Fruit fly (Drosophila melanogaster) whole organism, embryonic: ENCODE results near the gene Lgr1.
A peak's percentile ranks its signal among the peaks of the same experiment; 100 is the strongest.

Experiments
- BEAF-32 ChIP-seq: fragments of 200-800 bp; sonication (Bioruptor generic); optimal IDR thresholded peaks from 3 replicates; lab custom pipeline; 2017; ENCODE audit warnings: missing biosample characterization, missing genetic modification characterization, mild to moderate bottlenecking, moderate library complexity, missing genetic modification reagents
- CG10462 ChIP-seq: fragments of 200-800 bp; sonication (Bioruptor generic); optimal IDR thresholded peaks from 2 replicates; lab custom pipeline; 2016; ENCODE audit warnings: missing biosample characterization, missing genetic modification characterization
- CG12391 ChIP-seq: fragments of 200-800 bp; sonication (Bioruptor generic); optimal IDR thresholded peaks from 3 replicates; lab custom pipeline; 2018; ENCODE audit warnings: missing biosample characterization, mild to moderate bottlenecking, missing genetic modification characterization, moderate library complexity
- CG13287 ChIP-seq: fragments of 200-800 bp; sonication (Bioruptor generic); IDR thresholded peaks from 2 replicates; pipeline ENCODE4 v1.3.6; 2022; ENCODE audit warnings: missing biosample characterization, missing genetic modification characterization; ENCODE audit not compliant: partially characterized antibody
- CG14710 ChIP-seq: fragments of 200-800 bp; sonication (Bioruptor generic); optimal IDR thresholded peaks from 3 replicates; lab custom pipeline; 2019; ENCODE audit warnings: missing biosample characterization, mild to moderate bottlenecking, missing genetic modification characterization, moderate library complexity
- CG14860 ChIP-seq: fragments of 200-800 bp; sonication (Bioruptor generic); IDR thresholded peaks from 3 replicates; pipeline ENCODE4 v1.3.6; 2022; ENCODE audit warnings: missing biosample characterization, missing genetic modification characterization; ENCODE audit not compliant: partially characterized antibody
- CG1647 ChIP-seq: fragments of 200-800 bp; sonication (Bioruptor generic); optimal IDR thresholded peaks from 3 replicates; lab custom pipeline; 2016; ENCODE audit warnings: missing biosample characterization, missing genetic modification characterization
- CG17829 ChIP-seq: fragments of 200-800 bp; optimal IDR thresholded peaks from 2 replicates; lab custom pipeline; 2019; ENCODE audit warnings: missing biosample characterization, mild to moderate bottlenecking, missing genetic modification characterization, moderate library complexity
- CG2129 ChIP-seq: fragments of 200-800 bp; sonication (Bioruptor generic); IDR thresholded peaks from 2 replicates; pipeline ENCODE4 v1.3.6; 2022; ENCODE audit warnings: missing biosample characterization, missing genetic modification characterization; ENCODE audit not compliant: partially characterized antibody
- CG2712 ChIP-seq: fragments of 200-800 bp; optimal IDR thresholded peaks from 3 replicates; lab custom pipeline; 2019; ENCODE audit warnings: missing biosample characterization, mild to moderate bottlenecking, missing genetic modification characterization, moderate library complexity
- CG30020 ChIP-seq: fragments of 200-800 bp; optimal IDR thresholded peaks from 2 replicates; lab custom pipeline; 2019; ENCODE audit warnings: missing biosample characterization, mild to moderate bottlenecking, missing genetic modification characterization, moderate library complexity
- CG34224 ChIP-seq: fragments of 200-800 bp; sonication (Bioruptor generic); IDR thresholded peaks from 3 replicates; pipeline ENCODE4 v1.3.6; 2022; ENCODE audit warnings: missing biosample characterization, missing genetic modification characterization; ENCODE audit not compliant: partially characterized antibody
- CG42726 ChIP-seq: fragments of 200-800 bp; sonication (Bioruptor generic); IDR thresholded peaks from 2 replicates; pipeline ENCODE4 v1.3.6; 2022; ENCODE audit warnings: missing biosample characterization, missing genetic modification characterization; ENCODE audit not compliant: partially characterized antibody
- CG6791 ChIP-seq: fragments of 200-800 bp; sonication (Bioruptor generic); IDR thresholded peaks from 3 replicates; pipeline ENCODE4 v1.3.6; 2022; ENCODE audit warnings: missing biosample characterization, missing genetic modification characterization; ENCODE audit not compliant: partially characterized antibody
- CG8281 ChIP-seq: fragments of 200-800 bp; sonication (Bioruptor generic); optimal IDR thresholded peaks from 2 replicates; lab custom pipeline; 2018; ENCODE audit warnings: missing biosample characterization, mild to moderate bottlenecking, missing genetic modification characterization, moderate library complexity
- CG8290 ChIP-seq, 3 experiments: fragments of 200-800 bp; sonication (Bioruptor generic); optimal IDR thresholded peaks; 2 replicates each; lab custom pipeline; 2016 to 2019; ENCODE audit warnings: missing biosample characterization in 3 of 3, missing genetic modification characterization in 3 of 3, mild to moderate bottlenecking in 2 of 3, moderate library complexity in 1 of 3
- CG9437 ChIP-seq: fragments of 200-800 bp; sonication (Bioruptor generic); optimal IDR thresholded peaks from 2 replicates; lab custom pipeline; 2018; ENCODE audit warnings: missing biosample characterization, mild to moderate bottlenecking, missing genetic modification characterization
- CTCF ChIP-seq: fragments of 200-800 bp; sonication (Bioruptor generic); optimal IDR thresholded peaks from 2 replicates; lab custom pipeline; 2017; ENCODE audit warnings: missing biosample characterization, mild to moderate bottlenecking, missing genetic modification characterization, moderate library complexity
- Chrac-16 ChIP-seq: fragments of 200-800 bp; sonication (Bioruptor generic); optimal IDR thresholded peaks from 3 replicates; lab custom pipeline; 2016; ENCODE audit warnings: missing biosample characterization, missing genetic modification characterization
- CrebB ChIP-seq: fragments of 200-800 bp; sonication (Bioruptor generic); optimal IDR thresholded peaks from 3 replicates; lab custom pipeline; 2018; ENCODE audit warnings: missing biosample characterization, mild to moderate bottlenecking, missing genetic modification characterization
- Doc3 ChIP-seq: fragments of 200-800 bp; sonication (Bioruptor generic); IDR thresholded peaks from 3 replicates; pipeline ENCODE4 v1.3.6; 2022; ENCODE audit warnings: missing biosample characterization, missing genetic modification characterization; ENCODE audit not compliant: partially characterized antibody
- Dp ChIP-seq: fragments of 200-800 bp; sonication (Bioruptor generic); optimal IDR thresholded peaks from 2 replicates; lab custom pipeline; 2018; ENCODE audit warnings: missing biosample characterization, mild to moderate bottlenecking, missing genetic modification characterization, moderate library complexity
- ERR ChIP-seq: fragments of 200-800 bp; sonication (Bioruptor generic); optimal IDR thresholded peaks from 2 replicates; lab custom pipeline; 2016; ENCODE audit warnings: missing biosample characterization, missing genetic modification characterization
- HmgZ ChIP-seq: fragments of 200-800 bp; sonication (Bioruptor generic); optimal IDR thresholded peaks from 2 replicates; lab custom pipeline; 2018; ENCODE audit warnings: missing biosample characterization, mild to moderate bottlenecking, missing genetic modification characterization
- Opbp ChIP-seq: fragments of 200-800 bp; sonication (Bioruptor generic); IDR thresholded peaks from 3 replicates; pipeline ENCODE4 v1.3.6; 2022; ENCODE audit warnings: missing biosample characterization, missing genetic modification characterization; ENCODE audit not compliant: partially characterized antibody
- PHDP ChIP-seq: fragments of 200-800 bp; sonication (Bioruptor generic); optimal IDR thresholded peaks from 3 replicates; lab custom pipeline; 2018; ENCODE audit warnings: missing biosample characterization, mild to moderate bottlenecking, missing genetic modification characterization, moderate library complexity
- Ptx1 ChIP-seq: fragments of 200-800 bp; sonication (Bioruptor generic); IDR thresholded peaks from 2 replicates; pipeline ENCODE4 v1.3.6; 2022; ENCODE audit warnings: missing biosample characterization, missing genetic modification characterization
- Scr ChIP-seq: fragments of 200-800 bp; sonication (Bioruptor generic); IDR thresholded peaks from 2 replicates; pipeline ENCODE4 v1.3.6; 2022; ENCODE audit warnings: missing biosample characterization, missing genetic modification characterization; ENCODE audit not compliant: partially characterized antibody
- Sin3A ChIP-seq: fragments of >200 bp; optimal IDR thresholded peaks from 2 replicates; lab custom pipeline; 2018
- Sry-δ ChIP-seq: fragments of 200-800 bp; sonication (Bioruptor generic); optimal IDR thresholded peaks from 2 replicates; lab custom pipeline; 2016; ENCODE audit warnings: missing biosample characterization, missing genetic modification characterization
- bbx ChIP-seq: fragments of 200-800 bp; sonication (Bioruptor generic); IDR thresholded peaks from 2 replicates; pipeline ENCODE4 v1.3.6; 2022; ENCODE audit warnings: missing biosample characterization, missing genetic modification characterization; ENCODE audit not compliant: partially characterized antibody
- bcd ChIP-seq: fragments of 200-800 bp; sonication (Bioruptor generic); optimal IDR thresholded peaks from 2 replicates; lab custom pipeline; 2017; ENCODE audit warnings: missing biosample characterization, mild to moderate bottlenecking, missing genetic modification characterization
- corto ChIP-seq: fragments of 200-800 bp; sonication (Bioruptor generic); optimal IDR thresholded peaks from 2 replicates; lab custom pipeline; 2016; ENCODE audit warnings: missing biosample characterization, mild to moderate bottlenecking, missing genetic modification characterization, moderate library complexity
- fd3F ChIP-seq: fragments of 200-800 bp; sonication (Bioruptor generic); optimal IDR thresholded peaks from 2 replicates; lab custom pipeline; 2018; ENCODE audit warnings: missing biosample characterization, mild to moderate bottlenecking, missing genetic modification characterization, moderate library complexity
- grau ChIP-seq: fragments of 200-800 bp; optimal IDR thresholded peaks from 3 replicates; lab custom pipeline; 2019; ENCODE audit warnings: missing biosample characterization, mild to moderate bottlenecking, missing genetic modification characterization, moderate library complexity
- gsb-n ChIP-seq: fragments of 200-800 bp; sonication (Bioruptor generic); optimal IDR thresholded peaks from 3 replicates; lab custom pipeline; 2018; ENCODE audit warnings: missing biosample characterization, mild to moderate bottlenecking, missing genetic modification characterization
- hbn ChIP-seq: fragments of 200-800 bp; sonication (Bioruptor generic); IDR thresholded peaks from 2 replicates; pipeline ENCODE4 v1.3.6; 2022; ENCODE audit warnings: missing biosample characterization, missing genetic modification characterization; ENCODE audit not compliant: partially characterized antibody
- her ChIP-seq: fragments of 200-800 bp; sonication (Bioruptor generic); optimal IDR thresholded peaks from 2 replicates; lab custom pipeline; 2016; ENCODE audit warnings: missing biosample characterization, missing genetic modification characterization
- inv ChIP-seq: fragments of 200-800 bp; sonication (Bioruptor generic); IDR thresholded peaks from 2 replicates; pipeline ENCODE4 v1.3.6; 2022; ENCODE audit warnings: missing biosample characterization, missing genetic modification characterization; ENCODE audit not compliant: partially characterized antibody
- jumu ChIP-seq: fragments of 200-800 bp; sonication (Bioruptor generic); optimal IDR thresholded peaks from 3 replicates; lab custom pipeline; 2016; ENCODE audit warnings: missing biosample characterization, missing genetic modification characterization
- lbe ChIP-seq: fragments of 200-800 bp; sonication (Bioruptor generic); optimal IDR thresholded peaks from 2 replicates; lab custom pipeline; 2016; ENCODE audit warnings: missing biosample characterization, mild to moderate bottlenecking, missing genetic modification characterization
- nmo ChIP-seq: fragments of 200-800 bp; sonication (Bioruptor generic); optimal IDR thresholded peaks from 2 replicates; lab custom pipeline; 2018; ENCODE audit warnings: missing biosample characterization, mild to moderate bottlenecking, missing genetic modification characterization, moderate library complexity
- prd ChIP-seq, 3 experiments: fragments of >200 bp in 2 of 3; fragments of 200-800 bp in 1 of 3; sonication (Bioruptor generic) in 1 of 3; optimal IDR thresholded peaks in 2 of 3; IDR thresholded peaks in 1 of 3; 2 replicates in 2 of 3; 3 replicates in 1 of 3; pipeline versions ENCODE4 v1.3.6 to Lab custom; 2017 to 2022; ENCODE audit warnings: missing biosample characterization in 1 of 3, missing genetic modification characterization in 1 of 3
- schlank ChIP-seq: fragments of 200-800 bp; sonication (Bioruptor generic); optimal IDR thresholded peaks from 2 replicates; lab custom pipeline; 2018; ENCODE audit warnings: missing biosample characterization, mild to moderate bottlenecking, missing genetic modification characterization
- sna ChIP-seq: fragments of 200-800 bp; sonication (Bioruptor generic); IDR thresholded peaks from 2 replicates; pipeline ENCODE4 v1.3.6; 2022; ENCODE audit warnings: missing biosample characterization, missing genetic modification characterization; ENCODE audit not compliant: partially characterized antibody
- tna ChIP-seq: fragments of 200-800 bp; sonication (Bioruptor generic); IDR thresholded peaks from 2 replicates; pipeline ENCODE4 v1.3.6; 2022; ENCODE audit warnings: missing biosample characterization, missing genetic modification characterization; ENCODE audit not compliant: partially characterized antibody
- unc-4 ChIP-seq: fragments of 200-800 bp; sonication (Bioruptor generic); IDR thresholded peaks from 2 replicates; pipeline ENCODE4 v1.3.6; 2022; ENCODE audit warnings: missing biosample characterization, missing genetic modification characterization; ENCODE audit not compliant: partially characterized antibody
- usp ChIP-seq: fragments of >200 bp; optimal IDR thresholded peaks from 2 replicates; lab custom pipeline; 2017; ENCODE audit warnings: missing biosample characterization, missing genetic modification characterization

Gene Lgr1

dm6 chr3R:17684854-17685253 is 40.7 kb upstream of the Lgr1 start, which contains the start of the genes CG31251 and CG31360 (continued):
- TF ChIP-seq nmo, result peak; percentile 25
- no peak for TF ChIP-seq fd3F (GFP tag; lab: Kevin White, UChicago)
- TF ChIP-seq unc-4 (GFP tag; lab: Robert Waterston, UW), result peak; percentile 91
- TF ChIP-seq tna (GFP tag; lab: Robert Waterston, UW), result peak; percentile 72
- peak; percentile 81 for TF ChIP-seq BEAF-32
- TF ChIP-seq Scr, result peak; percentile 90
- TF ChIP-seq CG14710 (tag; lab: Kevin White, UChicago), result peak; percentile 37
- TF ChIP-seq schlank (tag; lab: Kevin White, UChicago), result no peak
- no peak for TF ChIP-seq prd (optimal IDR thresholded peaks at IDR 0.05; lab: Kevin White, UChicago)
- no peak for TF ChIP-seq prd (GFP tag; IDR thresholded peaks at IDR 0.05; lab: Robert Waterston, UW)
- TF ChIP-seq CTCF (GFP tag; lab: Kevin White, UChicago), result no peak
- TF ChIP-seq HmgZ (tag; lab: Kevin White, UChicago), result peak; percentile 23
- peak; percentile 22 for TF ChIP-seq Sin3A
- peak; percentile 66 for TF ChIP-seq CG2129
- TF ChIP-seq CG12391 (tag; lab: Kevin White, UChicago), result peak; percentile 42
- no peak for TF ChIP-seq ERR (GFP tag; lab: Kevin White, UChicago)
- peak; percentile 15 for TF ChIP-seq CG8290 (GFP tag; optimal IDR thresholded peaks at IDR 0.05; lab: Kevin White, UChicago)
- no peak for TF ChIP-seq CG8290 (tag; optimal IDR thresholded peaks at IDR 0.05; lab: Kevin White, UChicago)
- TF ChIP-seq Sry-δ (GFP tag; lab: Kevin White, UChicago), result peak; percentile 57
- peak; percentile 91 for TF ChIP-seq sna
- TF ChIP-seq Opbp (GFP tag; lab: Robert Waterston, UW), result peak; percentile 56; the same call in 1 of the 3 replicates
- TF ChIP-seq CG14860 (GFP tag; lab: Robert Waterston, UW), result peak; percentile 89
- TF ChIP-seq CG30020 (tag; lab: Kevin White, UChicago), result peak; percentile 28
- peak; percentile 57 for TF ChIP-seq lbe (GFP tag; lab: Kevin White, UChicago)
- peak; percentile 91 for TF ChIP-seq Doc3 (GFP tag; lab: Robert Waterston, UW)
- TF ChIP-seq CG42726, result 0 out of 2 replicates have a peak, but pooled peaks have one; percentile 3
- TF ChIP-seq corto, result no peak
- peak; percentile 37 for TF ChIP-seq Dp (GFP tag; lab: Kevin White, UChicago)
- TF ChIP-seq CG34224 (GFP tag; lab: Robert Waterston, UW), result peak; percentile 95
- TF ChIP-seq her (GFP tag; lab: Kevin White, UChicago), result no peak
- peak; percentile 74 for TF ChIP-seq CG6791
- no peak for TF ChIP-seq jumu (GFP tag; lab: Kevin White, UChicago)
- TF ChIP-seq CG10462 (GFP tag; lab: Kevin White, UChicago), result no peak
- no peak for TF ChIP-seq CG8281 (tag; lab: Kevin White, UChicago)
- no peak for TF ChIP-seq bcd (GFP tag; lab: Kevin White, UChicago)
- peak; percentile 88 for TF ChIP-seq hbn (GFP tag; lab: Robert Waterston, UW)
- peak; percentile 95 for TF ChIP-seq CG13287 (GFP tag; lab: Robert Waterston, UW)
- TF ChIP-seq CrebB (tag; lab: Kevin White, UChicago), result no peak
- no peak for TF ChIP-seq gsb-n (tag; lab: Kevin White, UChicago)
- peak; percentile 0 for TF ChIP-seq CG9437 (GFP tag; lab: Kevin White, UChicago)
- no peak for TF ChIP-seq Chrac-16
- no peak for TF ChIP-seq usp (GFP tag; lab: Kevin White, UChicago)
- peak; percentile 11 for TF ChIP-seq CG2712 (tag; lab: Kevin White, UChicago)
- no peak for TF ChIP-seq CG17829 (tag; lab: Kevin White, UChicago)
- peak; percentile 73 for TF ChIP-seq bbx
- peak; percentile 76 for TF ChIP-seq inv (GFP tag; lab: Robert Waterston, UW)
- peak; percentile 3 for TF ChIP-seq PHDP (tag; lab: Kevin White, UChicago)
- no peak for TF ChIP-seq CG1647 (GFP tag; lab: Kevin White, UChicago)
- peak; percentile 19 for TF ChIP-seq grau (tag; lab: Kevin White, UChicago)
- no peak for TF ChIP-seq Ptx1 (GFP tag; lab: Robert Waterston, UW)
